Worm (Caenorhabditis elegans) whole organism, L3 larva: ENCODE measurements around the gene F10E7.5.

Source experiments
- R02D3.7 ChIP-seq: fragments of 150-350 bp; optimal IDR thresholded peaks from 2 replicates; lab custom pipeline; 2014; ENCODE audit warnings: missing biosample characterization, missing genetic modification characterization
- ama-1 ChIP-seq: fragments of 150-350 bp; optimal IDR thresholded peaks from 2 replicates; lab custom pipeline; 2018
- ceh-16 ChIP-seq: sonication (generic microtip); optimal IDR thresholded peaks from 2 replicates; lab custom pipeline; 2017; ENCODE audit warnings: missing biosample characterization, missing genetic modification characterization
- ceh-82 ChIP-seq: fragments of 150-350 bp; optimal IDR thresholded peaks from 2 replicates; lab custom pipeline; 2014; ENCODE audit warnings: missing biosample characterization, missing genetic modification characterization
- ceh-9 ChIP-seq: sonication (generic microtip); optimal IDR thresholded peaks from 2 replicates; lab custom pipeline; 2018; ENCODE audit warnings: missing biosample characterization, missing genetic modification characterization
- daf-12 ChIP-seq: fragments of 150-350 bp; optimal IDR thresholded peaks from 2 replicates; lab custom pipeline; 2014; ENCODE audit warnings: missing biosample characterization, missing genetic modification reagents, missing genetic modification characterization
- egl-27 ChIP-seq: sonication (generic microtip); optimal IDR thresholded peaks from 4 replicates; lab custom pipeline; 2017; ENCODE audit warnings: missing biosample characterization, missing genetic modification reagents, missing genetic modification characterization
- elt-1 ChIP-seq: fragments of 150-350 bp; optimal IDR thresholded peaks from 2 replicates; lab custom pipeline; 2014; ENCODE audit warnings: missing biosample characterization, missing genetic modification characterization
- elt-2 ChIP-seq: sonication (generic microtip); optimal IDR thresholded peaks from 2 replicates; lab custom pipeline; 2016; ENCODE audit warnings: missing genetic modification reagents, mild to moderate bottlenecking, missing genetic modification characterization, missing compliant biosample characterization
- elt-3 ChIP-seq, 3 experiments: fragments of 150-350 bp in 1 of 3; sonication (generic microtip) in 2 of 3; optimal IDR thresholded peaks; 2 replicates in 2 of 3; 4 replicates in 1 of 3; lab custom pipeline; 2014 to 2017; ENCODE audit warnings: missing biosample characterization in 3 of 3, missing genetic modification characterization in 3 of 3
- eor-1 ChIP-seq, 2 experiments: fragments of 150-350 bp; optimal IDR thresholded peaks; 2 replicates each; lab custom pipeline; 2014 to 2018; ENCODE audit warnings: missing biosample characterization in 2 of 2, missing genetic modification characterization in 2 of 2
- fkh-10 ChIP-seq: sonication (generic microtip); optimal IDR thresholded peaks from 2 replicates; lab custom pipeline; 2017; ENCODE audit warnings: missing biosample characterization, missing genetic modification reagents, missing genetic modification characterization
- fkh-2 ChIP-seq: fragments of 150-350 bp; optimal IDR thresholded peaks from 2 replicates; lab custom pipeline; 2014; ENCODE audit warnings: missing biosample characterization, missing genetic modification reagents, missing genetic modification characterization
- fos-1 ChIP-seq: fragments of 150-350 bp; optimal IDR thresholded peaks from 2 replicates; lab custom pipeline; 2014; ENCODE audit warnings: missing biosample characterization, missing genetic modification characterization
- hmg-11 ChIP-seq: sonication (generic microtip); optimal IDR thresholded peaks from 2 replicates; lab custom pipeline; 2016; ENCODE audit warnings: missing genetic modification characterization, missing compliant biosample characterization
- jun-1 ChIP-seq: fragments of 150-350 bp; optimal IDR thresholded peaks from 2 replicates; lab custom pipeline; 2014; ENCODE audit warnings: missing biosample characterization, missing genetic modification reagents, missing genetic modification characterization
- lin-15B ChIP-seq: fragments of 150-350 bp; optimal IDR thresholded peaks from 2 replicates; lab custom pipeline; 2014; ENCODE audit warnings: missing biosample characterization, missing genetic modification characterization
- lin-39 ChIP-seq: fragments of 150-350 bp; optimal IDR thresholded peaks from 2 replicates; lab custom pipeline; 2018; ENCODE audit warnings: missing biosample characterization, missing genetic modification reagents, missing genetic modification characterization
- lsy-12 ChIP-seq: sonication (generic microtip); optimal IDR thresholded peaks from 2 replicates; lab custom pipeline; 2016; ENCODE audit warnings: mild to moderate bottlenecking, missing genetic modification characterization, missing compliant biosample characterization
- mdl-1 ChIP-seq: fragments of 150-350 bp; optimal IDR thresholded peaks from 2 replicates; lab custom pipeline; 2014; ENCODE audit warnings: missing biosample characterization, missing genetic modification characterization
- nhr-11 ChIP-seq: fragments of 150-350 bp; optimal IDR thresholded peaks from 2 replicates; lab custom pipeline; 2014; ENCODE audit warnings: missing biosample characterization, missing genetic modification characterization
- nhr-12 ChIP-seq: fragments of 150-350 bp; optimal IDR thresholded peaks from 2 replicates; lab custom pipeline; 2014; ENCODE audit warnings: missing biosample characterization, missing genetic modification characterization
- nhr-23 ChIP-seq: fragments of 150-350 bp; optimal IDR thresholded peaks from 2 replicates; lab custom pipeline; 2014; ENCODE audit warnings: missing biosample characterization, missing genetic modification reagents, missing genetic modification characterization
- nhr-25 ChIP-seq: sonication (generic microtip); optimal IDR thresholded peaks from 2 replicates; lab custom pipeline; 2017; ENCODE audit warnings: missing biosample characterization, missing genetic modification characterization
- nhr-28 ChIP-seq: fragments of 150-350 bp; optimal IDR thresholded peaks from 2 replicates; lab custom pipeline; 2014; ENCODE audit warnings: missing biosample characterization, missing genetic modification characterization
- nhr-67 ChIP-seq: fragments of 150-350 bp; optimal IDR thresholded peaks from 2 replicates; lab custom pipeline; 2014; ENCODE audit warnings: missing biosample characterization, missing genetic modification characterization
- nhr-76 ChIP-seq: fragments of 150-350 bp; sonication (generic microtip); optimal IDR thresholded peaks from 5 replicates; lab custom pipeline; 2014; ENCODE audit warnings: missing biosample characterization, missing genetic modification characterization
- nhr-77 ChIP-seq: fragments of 150-350 bp; optimal IDR thresholded peaks from 2 replicates; lab custom pipeline; 2014; ENCODE audit warnings: missing biosample characterization, missing genetic modification characterization
- pqm-1 ChIP-seq: fragments of 150-350 bp; optimal IDR thresholded peaks from 2 replicates; lab custom pipeline; 2017; ENCODE audit warnings: missing biosample characterization, missing genetic modification characterization, inconsistent platforms
- sea-2 ChIP-seq: fragments of 150-350 bp; sonication (generic microtip); optimal IDR thresholded peaks from 4 replicates; lab custom pipeline; 2014; ENCODE audit warnings: missing biosample characterization, missing genetic modification reagents, missing genetic modification characterization
- skn-1 ChIP-seq: fragments of 150-350 bp; optimal IDR thresholded peaks from 2 replicates; lab custom pipeline; 2014; ENCODE audit warnings: missing biosample characterization, missing genetic modification characterization
- tbx-2 ChIP-seq: sonication (generic microtip); optimal IDR thresholded peaks from 2 replicates; lab custom pipeline; 2016; ENCODE audit warnings: mild to moderate bottlenecking, missing genetic modification characterization, missing compliant biosample characterization
- unc-39 ChIP-seq: sonication (generic microtip); optimal IDR thresholded peaks from 4 replicates; lab custom pipeline; 2017; ENCODE audit warnings: missing biosample characterization, missing genetic modification characterization
- unc-62 ChIP-seq: fragments of 150-350 bp; sonication (generic microtip); optimal IDR thresholded peaks from 4 replicates; lab custom pipeline; 2014; ENCODE audit warnings: missing biosample characterization, missing genetic modification reagents, missing genetic modification characterization
- zag-1 ChIP-seq: fragments of 150-350 bp; optimal IDR thresholded peaks from 2 replicates; lab custom pipeline; 2014; ENCODE audit warnings: missing biosample characterization, missing genetic modification characterization
- ztf-11 ChIP-seq: fragments of 150-350 bp; optimal IDR thresholded peaks from 2 replicates; lab custom pipeline; 2014; ENCODE audit warnings: missing biosample characterization, missing genetic modification characterization

The F10E7.5 gene

DNA sequence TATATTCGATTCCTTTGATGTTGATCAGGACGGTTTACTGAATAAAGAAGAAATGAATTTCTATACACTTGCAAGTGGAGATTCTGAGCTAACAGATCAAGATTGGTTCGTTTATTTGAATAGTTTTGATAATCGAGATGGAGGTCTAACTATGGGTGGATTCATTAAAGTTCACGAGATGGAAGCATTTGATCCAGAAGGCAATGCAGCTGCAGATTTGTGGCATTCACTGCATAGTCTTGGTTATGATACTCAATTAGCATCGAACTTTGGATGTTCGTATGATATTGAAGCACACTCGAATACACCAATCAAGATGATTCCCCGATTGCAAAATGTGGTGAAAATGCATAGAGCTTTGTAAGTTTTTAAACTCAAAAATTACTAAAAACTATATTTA lies 15.8 kb upstream of the F10E7.5 start:
- no peak for TF ChIP-seq nhr-77
- no peak for TF ChIP-seq jun-1 (tag; lab: Kevin White, UChicago)
- no peak for TF ChIP-seq skn-1
- no peak for TF ChIP-seq ztf-11 (tag; lab: Kevin White, UChicago)
- TF ChIP-seq mdl-1 (tag; lab: Kevin White, UChicago): no peak
- no peak for TF ChIP-seq eor-1 (tag; optimal IDR thresholded peaks at IDR 0.05; lab: Kevin White, UChicago)
- TF ChIP-seq ama-1 (lab: Kevin White, UChicago): no peak
- TF ChIP-seq daf-12: no peak
- TF ChIP-seq unc-39: no peak
- TF ChIP-seq nhr-12: no peak
- TF ChIP-seq egl-27: no peak
- TF ChIP-seq R02D3.7 (tag; lab: Kevin White, UChicago): no peak
- TF ChIP-seq tbx-2 (tag; lab: Kevin White, UChicago): no peak
- no peak for TF ChIP-seq fkh-10
- TF ChIP-seq lsy-12 (tag; lab: Kevin White, UChicago): no peak
- TF ChIP-seq fos-1 (tag; lab: Kevin White, UChicago): no peak
- no peak for TF ChIP-seq nhr-25 (tag; lab: Kevin White, UChicago)
- no peak for TF ChIP-seq nhr-67 (tag; lab: Kevin White, UChicago)
- TF ChIP-seq pqm-1: no peak
- TF ChIP-seq ceh-82 (tag; lab: Kevin White, UChicago): no peak

DNA sequence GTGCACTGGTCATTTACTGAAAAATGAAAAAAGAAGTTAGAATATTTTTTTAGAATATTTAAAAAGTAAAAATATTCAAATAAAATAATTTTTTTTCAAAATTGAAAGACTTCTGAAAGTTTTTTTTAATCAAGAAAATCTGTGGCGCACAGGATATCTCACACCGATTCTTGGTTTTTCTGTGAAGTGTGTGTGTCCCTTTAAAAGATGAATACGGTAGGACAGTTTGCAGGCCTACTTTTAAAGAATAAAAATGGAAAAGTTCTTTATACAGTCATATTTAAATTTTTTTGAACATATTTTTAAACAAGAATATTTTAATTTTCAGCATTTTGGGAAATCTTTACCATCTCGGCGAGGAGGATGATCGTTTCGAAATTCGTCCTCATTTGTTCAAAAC lies 13.2 kb upstream of the F10E7.5 start, which contains the start of gene mct-5:
Gene mct-5, minus strand, starts transcription at position 16 of the 400 bp plus-strand sequence.
- TF ChIP-seq daf-12 (no peak), fos-1 (tag; lab: Kevin White, UChicago) (no peak), skn-1 (no peak), nhr-67 (tag; lab: Kevin White, UChicago) (no peak)

DNA sequence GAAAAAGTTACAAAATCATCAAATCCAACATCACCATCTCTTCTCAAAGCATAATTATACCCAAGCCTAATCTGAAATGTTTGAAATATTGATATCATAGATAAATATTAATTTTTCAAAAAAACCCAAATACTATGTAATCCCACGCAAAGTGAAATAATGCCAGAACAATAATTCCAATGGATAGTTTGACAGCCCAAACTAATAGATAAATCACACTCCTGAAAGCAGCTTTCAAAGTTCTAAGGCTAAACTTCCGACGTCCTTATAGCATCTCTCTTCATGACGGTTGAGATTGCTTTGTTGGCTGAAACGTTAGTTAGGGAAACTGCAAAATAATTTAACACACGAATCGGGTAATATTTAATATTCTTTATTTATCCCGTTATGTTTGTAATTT lies 12.5 kb upstream of the F10E7.5 start:
- TF ChIP-seq daf-12 (no peak), ama-1 (lab: Kevin White, UChicago) (peak; percentile 30), eor-1 (tag; optimal IDR thresholded peaks at IDR 0.05; lab: Kevin White, UChicago) (no peak), nhr-76 (no peak), elt-3 (tag; optimal IDR thresholded peaks at IDR 0.05; lab: Kevin White, UChicago) (no peak), jun-1 (tag; lab: Kevin White, UChicago) (no peak), ceh-16 (no peak), pqm-1 (no peak), nhr-28 (tag; lab: Kevin White, UChicago) (peak; percentile 32), nhr-77 (no peak)

DNA sequence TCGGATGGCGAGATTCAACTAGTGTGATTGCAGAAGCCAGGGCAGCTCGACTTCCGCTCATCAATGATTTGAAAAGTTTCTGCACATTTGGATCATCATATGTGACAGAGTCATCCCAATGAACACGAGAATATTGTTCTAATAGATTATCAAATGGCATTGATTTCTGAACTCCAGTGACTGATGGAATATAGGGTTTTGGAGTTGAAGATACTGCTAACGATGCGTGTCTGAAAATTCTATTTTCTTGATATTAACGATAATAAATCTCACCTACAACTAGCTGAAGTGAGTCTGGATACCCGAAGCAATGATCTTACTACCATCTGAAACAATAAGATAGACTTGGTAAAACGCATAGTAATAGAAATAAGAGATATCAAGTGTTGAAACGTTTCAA lies 10.9 kb upstream of the F10E7.5 start, which contains the start of gene mmaa-1:
Gene mmaa-1, minus strand, starts transcription at position 328 of the 400 bp plus-strand sequence.
- TF ChIP-seq fos-1 (tag; lab: Kevin White, UChicago) (no peak), elt-2 (no peak), nhr-11 (no peak), skn-1 (no peak), lsy-12 (tag; lab: Kevin White, UChicago) (peak; percentile 37), ama-1 (lab: Kevin White, UChicago) (peak; percentile 56), lin-15B (tag; lab: Kevin White, UChicago) (no peak), elt-1 (no peak), unc-62 (GFP tag; lab: Kevin White, UChicago) (no peak), nhr-23 (no peak)

DNA sequence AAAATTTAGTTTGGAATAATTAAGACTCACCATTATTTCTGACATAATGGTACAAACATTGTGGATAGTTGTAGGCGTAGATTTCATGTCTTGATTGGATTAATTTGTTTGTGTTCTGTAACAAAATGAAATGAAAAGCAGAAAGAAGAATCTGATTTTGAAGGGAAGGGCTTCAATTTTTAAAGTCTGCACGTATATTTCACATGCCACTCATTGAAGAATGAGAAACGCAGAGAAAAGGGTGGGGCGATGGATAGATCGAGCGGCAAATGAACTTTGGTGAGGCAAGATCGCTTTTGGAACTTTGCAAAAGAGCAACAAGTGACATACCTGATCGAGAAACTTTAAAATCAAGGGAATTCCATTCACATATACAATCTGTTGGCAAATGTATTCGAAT lies 9.5 kb upstream of the F10E7.5 start:
- TF ChIP-seq lin-15B (tag; lab: Kevin White, UChicago): peak; percentile 6
- no peak for TF ChIP-seq ama-1 (lab: Kevin White, UChicago)
- TF ChIP-seq nhr-25 (tag; lab: Kevin White, UChicago): peak; percentile 2
- TF ChIP-seq, all 47 proteins: peak for 2

DNA sequence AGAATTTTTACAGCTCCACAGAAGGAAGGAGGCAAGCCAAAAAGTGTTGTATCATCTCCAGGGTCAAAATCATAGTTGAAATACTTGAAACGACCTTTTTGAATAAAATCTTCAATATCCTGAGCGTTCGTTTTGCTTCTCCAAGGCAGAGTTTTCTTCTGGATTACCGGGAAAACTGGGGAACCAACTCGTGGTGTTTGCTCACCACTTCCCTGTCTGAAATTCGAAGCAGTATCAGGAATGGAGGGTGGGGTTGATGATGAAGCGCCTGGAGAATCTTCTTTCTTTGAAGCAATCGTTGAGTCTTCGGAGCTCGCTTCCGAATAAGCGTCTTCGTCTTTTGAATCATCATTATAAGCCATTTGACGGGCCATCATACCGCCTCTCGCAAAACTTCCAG lies 8.7 kb upstream of the F10E7.5 start:
- TF ChIP-seq nhr-28 (tag; lab: Kevin White, UChicago) (no peak), elt-1 (no peak), nhr-11 (no peak), fkh-2 (tag; lab: Kevin White, UChicago) (no peak), nhr-12 (no peak), pqm-1 (no peak), tbx-2 (tag; lab: Kevin White, UChicago) (no peak), hmg-11 (no peak), sea-2 (GFP tag; lab: Kevin White, UChicago) (no peak), ceh-9 (tag; lab: Kevin White, UChicago) (no peak), elt-2 (no peak), ztf-11 (tag; lab: Kevin White, UChicago) (no peak), zag-1 (tag; lab: Kevin White, UChicago) (no peak), nhr-77 (no peak), lin-39 (tag; lab: Kevin White, UChicago) (no peak), skn-1 (no peak)
